Worm (Caenorhabditis elegans) whole organism, L3 larva: ENCODE measurements around the gene gst-10.

Source experiments
- fos-1 ChIP-seq: fragments of 150-350 bp; optimal IDR thresholded peaks from 2 replicates; lab custom pipeline; 2014; ENCODE audit warnings: missing biosample characterization, missing genetic modification characterization
- nhr-25 ChIP-seq: sonication (generic microtip); optimal IDR thresholded peaks from 2 replicates; lab custom pipeline; 2017; ENCODE audit warnings: missing biosample characterization, missing genetic modification characterization
- pqm-1 ChIP-seq: fragments of 150-350 bp; optimal IDR thresholded peaks from 2 replicates; lab custom pipeline; 2017; ENCODE audit warnings: missing biosample characterization, missing genetic modification characterization, inconsistent platforms
- ztf-11 ChIP-seq: fragments of 150-350 bp; optimal IDR thresholded peaks from 2 replicates; lab custom pipeline; 2014; ENCODE audit warnings: missing biosample characterization, missing genetic modification characterization

DNA sequence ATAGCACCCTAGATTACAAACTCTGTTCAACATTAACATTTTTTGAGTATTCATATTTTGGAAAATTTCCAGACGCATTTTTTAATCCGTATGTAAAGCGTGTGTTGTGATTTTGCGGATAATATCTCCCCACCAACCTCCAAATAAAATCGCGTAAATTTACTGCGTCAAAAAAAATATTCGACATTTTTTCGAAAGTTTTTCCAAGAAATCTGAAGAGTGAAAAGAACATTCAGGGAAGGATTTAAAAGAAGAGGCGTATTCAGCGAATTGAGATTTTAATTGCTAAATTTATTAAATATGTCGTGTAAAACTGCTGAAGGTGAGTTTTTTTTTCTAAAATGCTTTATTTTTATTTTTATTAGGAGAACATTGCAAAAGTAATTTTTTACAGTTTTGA is 12.4 kb downstream of the gst-10 start, which contains the start of gene nhr-290:
- TF ChIP-seq ztf-11 (tag; lab: Kevin White, UChicago) (no peak), fos-1 (tag; lab: Kevin White, UChicago) (no peak), pqm-1 (no peak), nhr-25 (no peak)
